Fruit fly (Drosophila melanogaster) whole organism, pupa: ENCODE data around the gene Cdc5.
A peak's percentile ranks its signal among the peaks of the same experiment; 100 is the strongest.

Source experiments
- CG10348 ChIP-seq: fragments of 200-800 bp; sonication (Bioruptor generic); IDR thresholded peaks from 2 replicates; pipeline ENCODE4 v1.3.6; 2022; ENCODE audit warnings: missing biosample characterization, missing genetic modification characterization
- CG12605 ChIP-seq: fragments of 200-800 bp; sonication (Bioruptor generic); IDR thresholded peaks from 2 replicates; pipeline ENCODE4 v1.3.6; 2022; ENCODE audit warnings: missing biosample characterization, missing genetic modification characterization
- CG13204 ChIP-seq: fragments of 200-800 bp; sonication (Bioruptor generic); optimal IDR thresholded peaks from 2 replicates; lab custom pipeline; 2018; ENCODE audit warnings: missing biosample characterization, mild to moderate bottlenecking, missing genetic modification characterization, moderate library complexity
- CG14655 ChIP-seq: fragments of 200-800 bp; sonication (Bioruptor generic); optimal IDR thresholded peaks from 3 replicates; lab custom pipeline; 2017; ENCODE audit warnings: mild to moderate bottlenecking, missing biosample characterization, missing genetic modification reagents, missing genetic modification characterization
- CG15710 ChIP-seq: fragments of 200-800 bp; sonication (Bioruptor generic); optimal IDR thresholded peaks from 2 replicates; lab custom pipeline; 2018; ENCODE audit warnings: missing biosample characterization, mild to moderate bottlenecking, missing genetic modification characterization, moderate library complexity
- CG17806 ChIP-seq: fragments of 200-800 bp; sonication (Bioruptor generic); optimal IDR thresholded peaks from 2 replicates; lab custom pipeline; 2018; ENCODE audit warnings: missing biosample characterization, mild to moderate bottlenecking, missing genetic modification characterization, moderate library complexity
- CG32121 ChIP-seq: fragments of 200-800 bp; sonication (Bioruptor generic); IDR thresholded peaks from 2 replicates; pipeline ENCODE4 v1.3.6; 2022; ENCODE audit warnings: missing biosample characterization, missing genetic modification characterization
- CG34367 ChIP-seq: fragments of 200-800 bp; sonication (Bioruptor generic); optimal IDR thresholded peaks from 2 replicates; lab custom pipeline; 2018; ENCODE audit warnings: missing biosample characterization, mild to moderate bottlenecking, missing genetic modification characterization
- CG4496 ChIP-seq: fragments of 200-800 bp; sonication (Bioruptor generic); IDR thresholded peaks from 3 replicates; pipeline ENCODE4 v1.3.6; 2022; ENCODE audit warnings: missing biosample characterization, missing genetic modification characterization
- CG8159 ChIP-seq: fragments of 200-800 bp; sonication (Bioruptor generic); optimal IDR thresholded peaks from 3 replicates; lab custom pipeline; 2018; ENCODE audit warnings: missing biosample characterization, mild to moderate bottlenecking, missing genetic modification characterization, moderate library complexity
- CG8301 ChIP-seq: fragments of 200-800 bp; sonication (Bioruptor generic); optimal IDR thresholded peaks from 2 replicates; lab custom pipeline; 2018; ENCODE audit warnings: missing biosample characterization, mild to moderate bottlenecking, missing genetic modification characterization
- CG9948 ChIP-seq: fragments of 200-800 bp; sonication (Bioruptor generic); optimal IDR thresholded peaks from 2 replicates; lab custom pipeline; 2018; ENCODE audit warnings: missing biosample characterization, mild to moderate bottlenecking, missing genetic modification characterization, moderate library complexity
- D1 ChIP-seq: fragments of 200-800 bp; sonication (Bioruptor generic); optimal IDR thresholded peaks from 2 replicates; lab custom pipeline; 2018; ENCODE audit warnings: missing biosample characterization, mild to moderate bottlenecking, missing genetic modification characterization, moderate library complexity
- EcR ChIP-seq: fragments of 200-800 bp; sonication (Bioruptor generic); optimal IDR thresholded peaks from 3 replicates; lab custom pipeline; 2019; ENCODE audit warnings: missing biosample characterization, missing genetic modification characterization, mild to moderate bottlenecking, moderate library complexity, missing genetic modification reagents
- Ets98B ChIP-seq: fragments of 200-800 bp; sonication (Bioruptor generic); IDR thresholded peaks from 2 replicates; pipeline ENCODE4 v1.3.6; 2022; ENCODE audit warnings: missing biosample characterization, missing genetic modification characterization
- Pif1A ChIP-seq: fragments of 200-800 bp; sonication (Bioruptor generic); optimal IDR thresholded peaks from 3 replicates; lab custom pipeline; 2016; ENCODE audit warnings: missing biosample characterization, missing genetic modification characterization
- Pif1B ChIP-seq: fragments of 200-800 bp; sonication (Bioruptor generic); optimal IDR thresholded peaks from 3 replicates; lab custom pipeline; 2016; ENCODE audit warnings: missing biosample characterization, missing genetic modification characterization
- Snoo ChIP-seq: fragments of 200-800 bp; sonication (Bioruptor generic); optimal IDR thresholded peaks from 3 replicates; lab custom pipeline; 2017; ENCODE audit warnings: missing biosample characterization, mild to moderate bottlenecking, missing genetic modification characterization, inconsistent platforms
- fd96Ca ChIP-seq: fragments of 200-800 bp; sonication (Bioruptor generic); IDR thresholded peaks from 3 replicates; pipeline ENCODE4 v1.3.6; 2022; ENCODE audit warnings: missing biosample characterization, missing genetic modification characterization
- gl ChIP-seq: fragments of 200-800 bp; sonication (Bioruptor generic); optimal IDR thresholded peaks from 2 replicates; lab custom pipeline; 2018; ENCODE audit warnings: missing biosample characterization, mild to moderate bottlenecking, missing genetic modification characterization
- rn ChIP-seq: fragments of 200-800 bp; sonication (Bioruptor generic); IDR thresholded peaks from 2 replicates; pipeline ENCODE4 v1.3.6; 2022; ENCODE audit warnings: missing biosample characterization, missing genetic modification characterization

Cdc5 gene

dm6 chr3L:361201-361600, at the start of gene Cdc5, which contains the start of gene CG1233:
Gene Cdc5 (minus strand): TSS chr3L:361383.
Gene CG1233 (plus strand): TSS chr3L:361472.
- TF ChIP-seq fd96Ca (GFP tag; lab: Robert Waterston, UW): no peak
- peak; percentile 27; the same call in 1 of the 2 replicates for TF ChIP-seq CG32121 (GFP tag; lab: Robert Waterston, UW)

dm6 chr3L:409791-410190, 48.6 kb upstream of the Cdc5 start:
- TF ChIP-seq CG34367 (tag; lab: Kevin White, UChicago): no peak
- TF ChIP-seq rn: no peak
- TF ChIP-seq CG8301 (tag; lab: Kevin White, UChicago): no peak
- no peak for TF ChIP-seq fd96Ca (GFP tag; lab: Robert Waterston, UW)
- TF ChIP-seq CG17806: no peak
- TF ChIP-seq CG15710 (tag; lab: Kevin White, UChicago): no peak
- TF ChIP-seq CG10348 (GFP tag; lab: Robert Waterston, UW): no peak
- TF ChIP-seq EcR (GFP tag; lab: Kevin White, UChicago): no peak
- TF ChIP-seq CG14655 (GFP tag; lab: Kevin White, UChicago): no peak
- no peak for TF ChIP-seq Ets98B (GFP tag; lab: Robert Waterston, UW)
- no peak for TF ChIP-seq Pif1A (GFP tag; lab: Kevin White, UChicago)
- TF ChIP-seq Pif1B (GFP tag; lab: Kevin White, UChicago): no peak
- TF ChIP-seq CG12605: no peak
- no peak for TF ChIP-seq gl (tag; lab: Kevin White, UChicago)

- TF ChIP-seq CG15710 (tag; lab: Kevin White, UChicago) (no peak), Pif1B (GFP tag; lab: Kevin White, UChicago) (no peak), CG10348 (GFP tag; lab: Robert Waterston, UW) (no peak), CG32121 (GFP tag; lab: Robert Waterston, UW) (no peak), CG9948 (no peak), D1 (tag; lab: Kevin White, UChicago) (no peak), CG8301 (tag; lab: Kevin White, UChicago) (no peak), CG14655 (GFP tag; lab: Kevin White, UChicago) (no peak), Pif1A (GFP tag; lab: Kevin White, UChicago) (no peak), rn (no peak), CG12605 (no peak), CG8159 (tag; lab: Kevin White, UChicago) (no peak), CG34367 (tag; lab: Kevin White, UChicago) (no peak), CG17806 (no peak), Snoo (no peak)
- TF ChIP-seq, all 21 proteins: peak for 0
These were observed 39.1 kb upstream of the Cdc5 start for dm6 chr3L:400252-400651.

dm6 chr3L:395192-395591, 34.0 kb upstream of the Cdc5 start:
- no peak for TF ChIP-seq CG15710 (tag; lab: Kevin White, UChicago)
- no peak for TF ChIP-seq CG8301 (tag; lab: Kevin White, UChicago)
- no peak for TF ChIP-seq CG8159 (tag; lab: Kevin White, UChicago)
- TF ChIP-seq CG32121 (GFP tag; lab: Robert Waterston, UW): no peak
- no peak for TF ChIP-seq Ets98B (GFP tag; lab: Robert Waterston, UW)
- TF ChIP-seq CG34367 (tag; lab: Kevin White, UChicago): no peak
- TF ChIP-seq Pif1B (GFP tag; lab: Kevin White, UChicago): no peak
- TF ChIP-seq fd96Ca (GFP tag; lab: Robert Waterston, UW): no peak
- no peak for TF ChIP-seq CG10348 (GFP tag; lab: Robert Waterston, UW)
- no peak for TF ChIP-seq Snoo
- no peak for TF ChIP-seq CG9948
- no peak for TF ChIP-seq Pif1A (GFP tag; lab: Kevin White, UChicago)
- TF ChIP-seq D1 (tag; lab: Kevin White, UChicago): no peak
- TF ChIP-seq CG14655 (GFP tag; lab: Kevin White, UChicago): no peak

dm6 chr3L:392622-393159, 31.5 kb upstream of the Cdc5 start, which contains the start of gene trh:
Gene trh (minus strand): TSS chr3L:392633.
- no peak for TF ChIP-seq CG17806
- TF ChIP-seq D1 (tag; lab: Kevin White, UChicago): no peak
- TF ChIP-seq EcR (GFP tag; lab: Kevin White, UChicago): no peak
- no peak for TF ChIP-seq CG15710 (tag; lab: Kevin White, UChicago)
- no peak for TF ChIP-seq CG8301 (tag; lab: Kevin White, UChicago)
- no peak for TF ChIP-seq CG10348 (GFP tag; lab: Robert Waterston, UW)
- TF ChIP-seq CG32121 (GFP tag; lab: Robert Waterston, UW): no peak
- TF ChIP-seq Ets98B (GFP tag; lab: Robert Waterston, UW): no peak
- no peak for TF ChIP-seq rn
- no peak for TF ChIP-seq CG13204 (GFP tag; lab: Kevin White, UChicago)
- no peak for TF ChIP-seq Snoo
- TF ChIP-seq CG34367 (tag; lab: Kevin White, UChicago): no peak
- no peak for TF ChIP-seq Pif1B (GFP tag; lab: Kevin White, UChicago)
- TF ChIP-seq fd96Ca (GFP tag; lab: Robert Waterston, UW): no peak
- no peak for TF ChIP-seq Pif1A (GFP tag; lab: Kevin White, UChicago)
- TF ChIP-seq CG14655 (GFP tag; lab: Kevin White, UChicago): no peak
- TF ChIP-seq gl (tag; lab: Kevin White, UChicago): no peak
- TF ChIP-seq CG9948: no peak
- TF ChIP-seq CG8159 (tag; lab: Kevin White, UChicago): no peak
- no peak for TF ChIP-seq CG12605
- TF ChIP-seq, all 21 proteins: peak for 0

- TF ChIP-seq D1 (tag; lab: Kevin White, UChicago) (no peak), gl (tag; lab: Kevin White, UChicago) (no peak), CG10348 (GFP tag; lab: Robert Waterston, UW) (no peak), CG4496 (no peak), CG14655 (GFP tag; lab: Kevin White, UChicago) (no peak), CG34367 (tag; lab: Kevin White, UChicago) (no peak), Pif1B (GFP tag; lab: Kevin White, UChicago) (no peak), CG17806 (peak; percentile 20), CG9948 (peak; percentile 7), Pif1A (GFP tag; lab: Kevin White, UChicago) (peak; percentile 25), CG13204 (GFP tag; lab: Kevin White, UChicago) (no peak), CG15710 (tag; lab: Kevin White, UChicago) (no peak), Ets98B (GFP tag; lab: Robert Waterston, UW) (no peak)
These were observed 29.0 kb upstream of the Cdc5 start for dm6 chr3L:390194-390593.
